Worm (Caenorhabditis elegans): ENCODE results near the gene ifa-4.

DNA sequence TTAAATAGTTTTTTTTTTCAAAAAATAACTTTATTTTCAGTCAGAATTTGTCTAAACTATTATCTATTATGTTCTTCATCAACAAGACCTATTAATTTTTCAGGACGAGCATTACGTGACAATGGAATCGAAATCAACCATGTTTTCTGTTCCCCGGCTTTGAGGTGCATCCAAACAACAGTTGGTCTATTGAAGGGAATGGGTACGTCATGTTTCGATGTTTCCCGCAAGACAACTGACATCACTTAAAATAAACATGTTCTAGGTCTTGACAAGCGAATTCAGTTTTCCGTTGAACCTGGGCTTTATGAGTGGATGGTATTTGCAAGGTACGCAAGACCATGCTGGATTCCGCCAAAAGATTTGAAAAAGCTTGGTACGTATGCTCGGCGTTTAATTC lies 20.6 kb downstream of the ifa-4 start:
- TF ChIP-seq med-1 (GFP tag; optimal IDR thresholded peaks at IDR 0.05; ENCODE audit: insufficient read depth) (no peak), klf-2 (GFP tag; conservative IDR thresholded peaks at IDR 0.05) (no peak), T22C8.4 (GFP tag; IDR thresholded peaks at IDR 0.05) (no peak)
